Worm (Caenorhabditis elegans): ENCODE results near the gene dml-1.

DNA sequence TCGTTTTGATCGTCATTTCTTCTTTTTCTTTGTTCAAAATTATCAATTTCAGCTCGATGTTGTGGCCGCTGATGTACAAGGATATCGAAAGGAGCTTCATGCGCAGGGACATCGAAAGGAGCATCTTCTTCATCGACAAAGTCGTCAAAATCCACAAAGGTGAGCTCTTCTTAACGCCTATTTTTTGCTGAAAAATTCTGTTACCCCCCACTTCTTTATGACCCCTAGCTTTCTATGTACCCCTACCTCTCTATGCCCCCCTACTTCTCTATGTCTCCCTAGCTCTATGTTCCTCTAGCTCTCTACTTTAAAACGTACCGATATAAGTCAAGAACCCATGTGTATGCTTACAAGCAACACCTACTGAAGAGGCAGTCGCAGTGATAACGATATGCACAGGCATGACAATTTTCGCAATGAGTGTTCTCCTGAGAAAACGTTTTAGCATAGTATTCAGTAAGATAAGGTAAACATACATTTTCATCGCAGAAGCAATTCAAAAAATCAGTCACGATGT lies 10.9 kb downstream of the dml-1 start, which contains the start of gene Y54G2A.36:
- no peak for TF ChIP-seq sea-2 (GFP tag; optimal IDR thresholded peaks at IDR 0.05)
- TF ChIP-seq snpc-4 (tag; optimal IDR thresholded peaks at IDR 0.05): no peak
- TF ChIP-seq nhr-43 (tag; optimal IDR thresholded peaks at IDR 0.05; ENCODE audit: poor library complexity, severe bottlenecking): no peak
- no peak for TF ChIP-seq nhr-76 (tag; optimal IDR thresholded peaks at IDR 0.05)
- no peak for TF ChIP-seq ceh-28 (tag; optimal IDR thresholded peaks at IDR 0.05)
- TF ChIP-seq tbx-2 (tag; optimal IDR thresholded peaks at IDR 0.05): no peak
- TF ChIP-seq elt-1 (tag; optimal IDR thresholded peaks at IDR 0.05): no peak
- TF ChIP-seq daf-12 (tag; optimal IDR thresholded peaks at IDR 0.05): no peak
- TF ChIP-seq pqm-1 (tag; optimal IDR thresholded peaks at IDR 0.05): no peak
- TF ChIP-seq ama-1 (optimal IDR thresholded peaks at IDR 0.05): no peak
- no peak for TF ChIP-seq elt-3 (tag; optimal IDR thresholded peaks at IDR 0.05)
- TF ChIP-seq lin-15B (tag; optimal IDR thresholded peaks at IDR 0.05): no peak
- TF ChIP-seq nhr-11 (tag; optimal IDR thresholded peaks at IDR 0.05): no peak
- TF ChIP-seq ZK546.5 (tag; optimal IDR thresholded peaks at IDR 0.05): no peak
